Worm (Caenorhabditis elegans): ENCODE results near the gene ZK177.2.

DNA sequence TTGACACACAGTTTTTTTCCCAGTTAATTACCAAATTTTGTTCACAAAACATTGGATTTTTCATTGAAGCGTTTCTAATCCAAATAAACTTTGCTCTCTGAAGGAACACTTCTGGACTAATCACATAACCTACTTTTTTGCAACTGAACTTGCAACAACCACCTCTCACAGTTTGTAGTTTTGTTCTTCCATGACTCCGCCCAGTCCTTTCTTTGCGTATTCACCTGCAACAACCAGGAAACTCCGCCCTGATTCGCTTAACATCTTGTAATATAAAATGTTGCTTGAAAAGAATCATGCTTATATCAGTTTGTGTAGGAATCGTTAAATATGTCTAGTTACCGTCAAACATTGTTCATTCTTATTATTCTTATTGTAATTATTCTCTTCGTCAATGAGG lies 37.4 kb downstream of the ZK177.2 start, which contains the start of gene ins-11:
- TF ChIP-seq tbx-11 (GFP tag; IDR thresholded peaks at IDR 0.05) (no peak), pes-1 (GFP tag; IDR thresholded peaks at IDR 0.05) (no peak), ama-1 (optimal IDR thresholded peaks at IDR 0.05) (no peak), flt-1 (GFP tag; IDR thresholded peaks at IDR 0.05) (no peak), ceh-13 (GFP tag; optimal IDR thresholded peaks at IDR 0.05) (no peak), sea-1 (GFP tag; conservative IDR thresholded peaks at IDR 0.05) (no peak), ets-7 (tag; optimal IDR thresholded peaks at IDR 0.05) (no peak), hnd-1 (tag; optimal IDR thresholded peaks at IDR 0.05) (no peak)
